Fruit fly (Drosophila melanogaster): ENCODE measurements around the gene CG17732.

Gene CG17732

DNA sequence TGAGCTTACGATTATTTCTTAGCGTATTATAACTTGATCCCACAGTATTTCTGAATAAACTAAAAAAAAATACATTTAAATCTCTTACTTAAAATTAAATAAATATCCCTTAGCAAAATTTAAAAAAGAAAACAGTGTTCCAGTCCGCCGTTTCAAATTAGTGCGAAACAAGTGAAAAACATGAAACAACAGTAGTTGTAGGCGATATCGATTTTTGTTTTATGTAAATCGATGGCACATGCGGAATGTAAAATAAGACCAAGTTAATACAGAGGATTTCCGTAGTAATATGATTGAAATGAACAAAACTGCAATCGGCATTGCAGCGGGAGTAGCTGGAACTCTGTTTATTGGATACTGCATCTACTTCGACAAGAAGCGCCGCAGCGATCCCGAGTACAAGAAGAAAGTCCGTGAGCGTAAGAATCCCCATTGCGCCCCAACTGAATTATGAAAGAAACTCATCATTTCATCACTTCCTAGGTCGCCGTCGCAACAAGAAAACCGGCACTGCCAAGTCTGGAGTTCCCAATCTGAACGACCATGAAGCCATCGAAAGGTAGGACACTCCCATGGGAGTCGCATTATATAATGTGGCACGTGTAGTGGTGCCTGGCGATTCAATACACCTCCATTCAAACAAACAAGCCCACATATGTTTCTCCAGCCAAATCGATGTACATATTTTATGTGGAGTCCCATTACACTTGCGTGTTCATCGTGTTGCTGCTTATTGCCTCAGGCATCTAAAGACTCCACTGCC lies 19.6 kb downstream of the CG17732 start:
- TF ChIP-seq CrebA (GFP tag; optimal IDR thresholded peaks at IDR 0.05; ENCODE audit: borderline replicate concordance) (no peak), OdsH (GFP tag; optimal IDR thresholded peaks at IDR 0.05) (no peak), woc (GFP tag; optimal IDR thresholded peaks at IDR 0.05) (peak; percentile 56), fru (GFP tag; optimal IDR thresholded peaks at IDR 0.05) (peak; percentile 41)

DNA sequence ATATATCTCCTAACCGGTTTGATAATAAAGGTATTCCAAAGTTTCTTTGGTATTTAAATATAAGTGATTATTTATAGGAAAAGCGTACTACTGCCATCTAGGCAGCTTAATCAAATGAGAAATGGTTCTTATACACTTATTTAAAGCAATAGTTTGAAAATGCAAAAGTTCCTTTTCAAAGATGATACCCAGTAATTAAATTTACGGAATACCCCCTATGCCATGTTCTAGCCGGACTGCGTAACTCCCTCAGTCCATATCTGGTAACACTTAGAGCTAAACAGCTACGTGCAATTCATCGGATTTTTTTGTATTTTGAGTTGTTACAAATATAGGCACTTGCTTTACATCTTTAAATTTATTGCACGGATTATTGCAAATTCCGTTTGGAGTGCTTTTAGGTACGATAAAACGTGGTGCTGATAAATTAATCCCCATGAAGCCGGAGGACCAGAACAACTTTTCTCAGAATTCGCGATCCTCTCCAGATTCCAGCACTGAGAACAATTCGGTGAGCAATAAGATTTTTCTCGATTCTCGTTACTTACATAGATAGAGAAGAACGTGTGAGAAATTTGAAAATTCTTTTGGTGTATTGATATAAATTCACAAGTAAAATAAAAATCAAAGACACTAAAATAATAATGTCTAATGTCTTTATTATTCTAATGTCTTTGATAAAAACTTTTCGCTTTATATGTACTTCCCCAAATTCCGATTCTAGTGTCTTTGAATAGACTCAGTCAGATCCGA lies 21.2 kb downstream of the CG17732 start, which contains the start of gene CG7668:
TSS of gene CG7668 (plus strand) at position 255 of the 753 bp plus-strand sequence.
- TF ChIP-seq dsf (GFP tag; optimal IDR thresholded peaks at IDR 0.05; ENCODE audit: borderline replicate concordance) (peak; percentile 69), pan (optimal IDR thresholded peaks at IDR 0.05) (peak; percentile 28), Hr83 (GFP tag; optimal IDR thresholded peaks at IDR 0.05; ENCODE audit: poor library complexity, severe bottlenecking) (peak; percentile 81), Jra (GFP tag; optimal IDR thresholded peaks at IDR 0.05) (peak; percentile 75), CG9705 (GFP tag; optimal IDR thresholded peaks at IDR 0.05) (peak; percentile 89), HLH106 (tag; optimal IDR thresholded peaks at IDR 0.05) (peak; percentile 95), dl (GFP tag; optimal IDR thresholded peaks at IDR 0.05; ENCODE audit: insufficient read depth in 1 of 2, partially characterized antibody in 2 of 2) (no peak), lola (GFP tag; optimal IDR thresholded peaks at IDR 0.05) (no peak), Vsx2 (GFP tag; optimal IDR thresholded peaks at IDR 0.05; ENCODE audit: partially characterized antibody) (no peak), h (GFP tag; optimal IDR thresholded peaks at IDR 0.05) (peak; percentile 93), Abd-B (GFP tag; optimal IDR thresholded peaks at IDR 0.05) (no peak), tai (GFP tag; optimal IDR thresholded peaks at IDR 0.05) (peak; percentile 75), Hnf4 (GFP tag; optimal IDR thresholded peaks at IDR 0.05) (peak; percentile 87), Mio (GFP tag; optimal IDR thresholded peaks at IDR 0.05) (no peak), Myc (optimal IDR thresholded peaks at IDR 0.05) (no peak), woc (GFP tag; optimal IDR thresholded peaks at IDR 0.05) (peak; percentile 79), Hr78 (GFP tag; optimal IDR thresholded peaks at IDR 0.05) (no peak), Sp1 (GFP tag; optimal IDR thresholded peaks at IDR 0.05) (peak; percentile 95), GATAd (GFP tag; optimal IDR thresholded peaks at IDR 0.05) (peak; percentile 37), Dfd (GFP tag; optimal IDR thresholded peaks at IDR 0.05) (no peak), ey (GFP tag; optimal IDR thresholded peaks at IDR 0.05) (peak; percentile 88), OdsH (GFP tag; optimal IDR thresholded peaks at IDR 0.05) (peak; percentile 90), jim (GFP tag; optimal IDR thresholded peaks at IDR 0.05) (no peak), psq (GFP tag; optimal IDR thresholded peaks at IDR 0.05) (peak; percentile 81), N (GFP tag; optimal IDR thresholded peaks at IDR 0.05) (no peak), sage (GFP tag; optimal IDR thresholded peaks at IDR 0.05) (peak; percentile 73), usp (GFP tag; optimal IDR thresholded peaks at IDR 0.05) (no peak), Rel (GFP tag; optimal IDR thresholded peaks at IDR 0.05) (peak; percentile 40), Rel (tag; optimal IDR thresholded peaks at IDR 0.05) (peak; percentile 80), dmrt93B (GFP tag; optimal IDR thresholded peaks at IDR 0.05) (peak; percentile 76), CG32264 (GFP tag; optimal IDR thresholded peaks at IDR 0.05) (peak; percentile 65), brk (GFP tag; optimal IDR thresholded peaks at IDR 0.05) (peak; percentile 86), foxo (GFP tag; optimal IDR thresholded peaks at IDR 0.05) (peak in 1 of 2 experiments; percentile 94), br (GFP tag; optimal IDR thresholded peaks at IDR 0.05) (peak; percentile 89), sv (GFP tag; optimal IDR thresholded peaks at IDR 0.05) (peak; percentile 85), rgr (GFP tag; optimal IDR thresholded peaks at IDR 0.05) (peak; percentile 93), CrebA (GFP tag; optimal IDR thresholded peaks at IDR 0.05; ENCODE audit: borderline replicate concordance) (peak; percentile 63), fru (GFP tag; optimal IDR thresholded peaks at IDR 0.05) (peak; percentile 91), Dif (GFP tag; optimal IDR thresholded peaks at IDR 0.05; ENCODE audit: partially characterized antibody) (no peak)
